Fruit fly (Drosophila melanogaster) whole organism, wandering third instar larva: Measurements from ENCODE around the gene CG32137.

Experiments
- Abd-B ChIP-seq: fragments of >200 bp; optimal IDR thresholded peaks from 2 replicates; lab custom pipeline; 2017; ENCODE audit warnings: missing biosample characterization, missing genetic modification characterization
- CG32264 ChIP-seq: fragments of 200-800 bp; sonication (Bioruptor generic); optimal IDR thresholded peaks from 2 replicates; lab custom pipeline; 2016; ENCODE audit warnings: missing biosample characterization, missing genetic modification characterization
- CrebA ChIP-seq: fragments of 200-800 bp; sonication (Bioruptor generic); optimal IDR thresholded peaks from 2 replicates; lab custom pipeline; 2016; ENCODE audit warnings: missing biosample characterization, mild to moderate bottlenecking, missing genetic modification characterization, borderline replicate concordance
- Dfd ChIP-seq: fragments of >200 bp; optimal IDR thresholded peaks from 2 replicates; lab custom pipeline; 2017; ENCODE audit warnings: missing biosample characterization, missing genetic modification characterization
- Dif ChIP-seq: fragments of 200-275, 200-300 bp; sonication (Bioruptor generic); optimal IDR thresholded peaks from 2 replicates; lab custom pipeline; 2018; ENCODE audit warnings: missing biosample characterization, missing genetic modification characterization; ENCODE audit not compliant: partially characterized antibody
- GATAd ChIP-seq: sonication (Bioruptor generic); optimal IDR thresholded peaks from 2 replicates; lab custom pipeline; 2016; ENCODE audit warnings: missing biosample characterization, missing genetic modification characterization
- HLH106 ChIP-seq: fragments of 200-800 bp; optimal IDR thresholded peaks from 3 replicates; lab custom pipeline; 2019; ENCODE audit warnings: missing biosample characterization, mild to moderate bottlenecking, missing genetic modification characterization, moderate library complexity
- Hnf4 ChIP-seq: fragments of 200-800 bp; sonication (Bioruptor generic); optimal IDR thresholded peaks from 2 replicates; lab custom pipeline; 2016; ENCODE audit warnings: missing biosample characterization, mild to moderate bottlenecking, missing genetic modification characterization
- Hr78 ChIP-seq: fragments of >200 bp; optimal IDR thresholded peaks from 2 replicates; lab custom pipeline; 2017; ENCODE audit warnings: missing biosample characterization, missing genetic modification characterization
- Hr83 ChIP-seq: fragments of 200-300 bp; sonication (Bioruptor generic); optimal IDR thresholded peaks from 2 replicates; lab custom pipeline; 2016; ENCODE audit warnings: missing biosample characterization, mild to moderate bottlenecking, missing genetic modification characterization, moderate library complexity; ENCODE audit not compliant: poor library complexity, severe bottlenecking
- Jra ChIP-seq: sonication (Bioruptor generic); optimal IDR thresholded peaks from 2 replicates; lab custom pipeline; 2016; ENCODE audit warnings: missing biosample characterization, missing genetic modification characterization
- Mio ChIP-seq: sonication (Bioruptor generic); optimal IDR thresholded peaks from 2 replicates; lab custom pipeline; 2016; ENCODE audit warnings: missing biosample characterization, missing genetic modification characterization
- Myc ChIP-seq: fragments of >200 bp; optimal IDR thresholded peaks from 2 replicates; lab custom pipeline; 2017
- N ChIP-seq: fragments of >200 bp; optimal IDR thresholded peaks from 2 replicates; lab custom pipeline; 2018; ENCODE audit warnings: missing biosample characterization, missing external identifiers, missing genetic modification characterization
- OdsH ChIP-seq: fragments of 200-800 bp; sonication (Bioruptor generic); optimal IDR thresholded peaks from 2 replicates; lab custom pipeline; 2016; ENCODE audit warnings: missing biosample characterization, mild to moderate bottlenecking, missing genetic modification characterization
- Rel ChIP-seq, 2 experiments: fragments of 200-800 bp; sonication (Bioruptor generic) in 1 of 2; optimal IDR thresholded peaks; 2 replicates in 1 of 2; 3 replicates in 1 of 2; lab custom pipeline; 2016 to 2019; ENCODE audit warnings: mild to moderate bottlenecking in 2 of 2, missing biosample characterization in 2 of 2, missing genetic modification characterization in 2 of 2, moderate library complexity in 1 of 2
- Sp1 ChIP-seq: fragments of 200-800 bp; sonication (Bioruptor generic); optimal IDR thresholded peaks from 3 replicates; lab custom pipeline; 2019; ENCODE audit warnings: missing biosample characterization, mild to moderate bottlenecking, missing genetic modification characterization, moderate library complexity
- br ChIP-seq: fragments of 200-800 bp; sonication (Bioruptor generic); optimal IDR thresholded peaks from 2 replicates; lab custom pipeline; 2016; ENCODE audit warnings: missing biosample characterization, missing genetic modification characterization
- brk ChIP-seq: fragments of 200-800 bp; sonication (Bioruptor generic); optimal IDR thresholded peaks from 2 replicates; lab custom pipeline; 2016; ENCODE audit warnings: missing biosample characterization, mild to moderate bottlenecking, missing genetic modification characterization
- dmrt93B ChIP-seq: fragments of 200-800 bp; sonication (Bioruptor generic); optimal IDR thresholded peaks from 2 replicates; lab custom pipeline; 2018; ENCODE audit warnings: missing biosample characterization, mild to moderate bottlenecking, missing genetic modification characterization
- dsf ChIP-seq: sonication (Bioruptor generic); optimal IDR thresholded peaks from 2 replicates; lab custom pipeline; 2016; ENCODE audit warnings: missing biosample characterization, missing genetic modification characterization, borderline replicate concordance
- ey ChIP-seq: fragments of 200-800 bp; sonication (Bioruptor generic); optimal IDR thresholded peaks from 2 replicates; lab custom pipeline; 2016; ENCODE audit warnings: missing biosample characterization, missing genetic modification characterization
- fru ChIP-seq: fragments of 200-800 bp; sonication (Bioruptor generic); optimal IDR thresholded peaks from 3 replicates; lab custom pipeline; 2016; ENCODE audit warnings: missing biosample characterization, mild to moderate bottlenecking, missing genetic modification characterization
- h ChIP-seq: fragments of 200-800 bp; sonication (Bioruptor generic); optimal IDR thresholded peaks from 3 replicates; lab custom pipeline; 2016; ENCODE audit warnings: missing biosample characterization, mild to moderate bottlenecking, missing genetic modification characterization
- jim ChIP-seq: fragments of 175-275, 200-325 bp; sonication (Bioruptor generic); optimal IDR thresholded peaks from 2 replicates; lab custom pipeline; 2016; ENCODE audit warnings: missing biosample characterization, mild to moderate bottlenecking, missing genetic modification characterization
- lola ChIP-seq: fragments of >200 bp; optimal IDR thresholded peaks from 2 replicates; lab custom pipeline; 2017; ENCODE audit warnings: missing biosample characterization, missing genetic modification characterization
- psq ChIP-seq: fragments of 200-800 bp; sonication (Bioruptor generic); optimal IDR thresholded peaks from 3 replicates; lab custom pipeline; 2017; ENCODE audit warnings: missing biosample characterization, mild to moderate bottlenecking, missing genetic modification characterization, moderate library complexity
- rgr ChIP-seq: fragments of 200-800 bp; sonication (Bioruptor generic); optimal IDR thresholded peaks from 3 replicates; lab custom pipeline; 2016; ENCODE audit warnings: missing biosample characterization, mild to moderate bottlenecking, missing genetic modification characterization
- sage ChIP-seq: fragments of 200-800 bp; sonication (Bioruptor generic); optimal IDR thresholded peaks from 2 replicates; lab custom pipeline; 2016; ENCODE audit warnings: missing biosample characterization, mild to moderate bottlenecking, missing genetic modification characterization
- sv ChIP-seq: fragments of 200-800 bp; sonication (Bioruptor generic); optimal IDR thresholded peaks from 3 replicates; lab custom pipeline; 2016; ENCODE audit warnings: missing biosample characterization, missing genetic modification characterization
- tai ChIP-seq: sonication (Bioruptor generic); optimal IDR thresholded peaks from 2 replicates; lab custom pipeline; 2016; ENCODE audit warnings: missing biosample characterization, missing genetic modification characterization
- usp ChIP-seq: fragments of >200 bp; optimal IDR thresholded peaks from 2 replicates; lab custom pipeline; 2017; ENCODE audit warnings: missing biosample characterization, missing genetic modification characterization
- woc ChIP-seq: sonication (Bioruptor generic); optimal IDR thresholded peaks from 2 replicates; lab custom pipeline; 2016; ENCODE audit warnings: missing biosample characterization, mild to moderate bottlenecking, missing genetic modification characterization

Gene CG32137

dm6 chr3L:13964635-13965501 is 25.8 kb downstream of the CG32137 start, which contains the start of the genes Meics, Nxf3 and ssp2:
Gene Meics (minus strand): TSS chr3L:13964702.
Gene Nxf3 (plus strand): TSS chr3L:13965203.
Gene ssp2 (plus strand): TSS chr3L:13965203.
- peak; percentile 21 for TF ChIP-seq Myc
- TF ChIP-seq ey (GFP tag; lab: Kevin White, UChicago), result peak; percentile 20
- TF ChIP-seq jim (GFP tag; lab: Kevin White, UChicago), result peak; percentile 69
- TF ChIP-seq Hr83 (GFP tag; lab: Kevin White, UChicago), result peak; percentile 91
- TF ChIP-seq usp (GFP tag; lab: Kevin White, UChicago), result no peak
- peak; percentile 14 for TF ChIP-seq dmrt93B (GFP tag; lab: Kevin White, UChicago)
- peak; percentile 48 for TF ChIP-seq Jra (GFP tag; lab: Kevin White, UChicago)
- peak; percentile 35 for TF ChIP-seq woc (GFP tag; lab: Kevin White, UChicago)
- no peak for TF ChIP-seq sv (GFP tag; lab: Kevin White, UChicago)
- TF ChIP-seq psq, result no peak
- TF ChIP-seq br, result no peak
- peak; percentile 7 for TF ChIP-seq sage (GFP tag; lab: Kevin White, UChicago)

- TF ChIP-seq CrebA (GFP tag; lab: Kevin White, UChicago) (no peak), br (no peak), Abd-B (no peak), N (GFP tag; lab: Kevin White, UChicago) (no peak), HLH106 (tag; lab: Kevin White, UChicago) (no peak), GATAd (no peak), jim (GFP tag; lab: Kevin White, UChicago) (no peak), ey (GFP tag; lab: Kevin White, UChicago) (no peak), Hnf4 (GFP tag; lab: Kevin White, UChicago) (no peak), Jra (GFP tag; lab: Kevin White, UChicago) (no peak), Hr78 (no peak)
These were observed 26.4 kb downstream of the CG32137 start for dm6 chr3L:13965502-13965843.

- no peak for TF ChIP-seq sv (GFP tag; lab: Kevin White, UChicago)
- no peak for TF ChIP-seq woc (GFP tag; lab: Kevin White, UChicago)
- no peak for TF ChIP-seq fru (GFP tag; lab: Kevin White, UChicago)
- TF ChIP-seq brk (GFP tag; lab: Kevin White, UChicago), result no peak
- TF ChIP-seq h (GFP tag; lab: Kevin White, UChicago), result no peak
- no peak for TF ChIP-seq OdsH (GFP tag; lab: Kevin White, UChicago)
These were observed 34.5 kb downstream of the CG32137 start, which contains the start of the genes CG13738 and Hsc70-1 for dm6 chr3L:13973377-13974111. Gene CG13738 (minus strand): TSS chr3L:13973477. Gene Hsc70-1 (plus strand): TSS chr3L:13974061.

- TF ChIP-seq Dfd (GFP tag; lab: Kevin White, UChicago) (peak; percentile 99), N (GFP tag; lab: Kevin White, UChicago) (no peak), Sp1 (GFP tag; lab: Kevin White, UChicago) (no peak)
These were observed 43.5 kb downstream of the CG32137 start for dm6 chr3L:13982516-13982915.

- TF ChIP-seq Myc, result no peak
- TF ChIP-seq dsf, result no peak
- TF ChIP-seq lola (GFP tag; lab: Kevin White, UChicago), result no peak
- no peak for TF ChIP-seq tai (GFP tag; lab: Kevin White, UChicago)
These were observed 47.3 kb downstream of the CG32137 start, which contains the start of gene CG17362 for dm6 chr3L:13986330-13986729. Gene CG17362 (plus strand): TSS chr3L:13986620.

dm6 chr3L:13987578-13987977 is 48.5 kb downstream of the CG32137 start, which contains the start of gene CG9040:
Gene CG9040 (plus strand): TSS chr3L:13987878.
- no peak for TF ChIP-seq Hr83 (GFP tag; lab: Kevin White, UChicago)
- TF ChIP-seq Hnf4 (GFP tag; lab: Kevin White, UChicago), result no peak
- no peak for TF ChIP-seq Rel (GFP tag; optimal IDR thresholded peaks at IDR 0.05; lab: Kevin White, UChicago)
- TF ChIP-seq Rel (tag; optimal IDR thresholded peaks at IDR 0.05; lab: Kevin White, UChicago), result no peak
- no peak for TF ChIP-seq usp (GFP tag; lab: Kevin White, UChicago)
- no peak for TF ChIP-seq rgr (GFP tag; lab: Kevin White, UChicago)
- no peak for TF ChIP-seq HLH106 (tag; lab: Kevin White, UChicago)
- no peak for TF ChIP-seq Dfd (GFP tag; lab: Kevin White, UChicago)
- no peak for TF ChIP-seq Dif
- no peak for TF ChIP-seq N (GFP tag; lab: Kevin White, UChicago)
- TF ChIP-seq dsf, result no peak
- TF ChIP-seq dmrt93B (GFP tag; lab: Kevin White, UChicago), result no peak
- no peak for TF ChIP-seq sage (GFP tag; lab: Kevin White, UChicago)
- TF ChIP-seq GATAd, result no peak
- no peak for TF ChIP-seq psq
- TF ChIP-seq Abd-B, result no peak
- no peak for TF ChIP-seq Mio (GFP tag; lab: Kevin White, UChicago)
- no peak for TF ChIP-seq brk (GFP tag; lab: Kevin White, UChicago)
- TF ChIP-seq CG32264 (GFP tag; lab: Kevin White, UChicago), result no peak
